Fruit fly (Drosophila melanogaster): ENCODE results near the gene Obp8a.

dm6 chrX:9252051-9252708 lies 37.5 kb downstream of the Obp8a start:
- no peak for TF ChIP-seq EcR (GFP tag; optimal IDR thresholded peaks at IDR 0.05)
- no peak for TF ChIP-seq usp (GFP tag; optimal IDR thresholded peaks at IDR 0.05)
- TF ChIP-seq psq (optimal IDR thresholded peaks at IDR 0.05), result no peak

Data from whole organism.